Fruit fly (Drosophila melanogaster) Kc167 (cell line): ENCODE data around the gene Rab9Db.

ENCODE experiments used
- Myc ChIP-seq: fragments of >200 bp; optimal IDR thresholded peaks from 2 replicates; lab custom pipeline; 2017; ENCODE audit warnings: missing external identifiers
- h ChIP-seq: fragments of >200 bp; optimal IDR thresholded peaks from 3 replicates; lab custom pipeline; 2018; ENCODE audit warnings: missing external identifiers
- insv ChIP-seq: fragments of >200 bp; optimal IDR thresholded peaks from 3 replicates; lab custom pipeline; 2018; ENCODE audit warnings: missing external identifiers
- psq ChIP-seq: fragments of >200 bp; optimal IDR thresholded peaks from 2 replicates; lab custom pipeline; 2017; ENCODE audit warnings: missing external identifiers

DNA sequence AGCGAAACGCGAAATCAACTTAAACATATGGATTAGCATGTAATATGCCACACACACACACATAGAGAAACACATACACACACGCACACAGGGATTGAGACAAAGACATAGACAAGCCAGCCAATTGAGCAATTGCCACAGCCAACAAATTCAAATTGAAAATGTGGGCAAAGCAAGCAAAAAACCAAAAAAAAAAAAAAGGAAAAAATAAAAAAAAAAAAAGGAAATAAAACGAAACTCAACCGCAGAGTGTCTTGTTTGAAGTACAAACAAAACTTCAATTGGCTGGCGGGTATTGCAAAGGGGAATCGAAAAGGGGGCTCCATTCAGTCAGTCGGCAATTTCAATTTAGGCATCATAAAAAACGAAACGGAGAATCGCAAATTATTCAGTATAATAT lies 45.3 kb downstream of the Rab9Db start:
- no peak for TF ChIP-seq psq (lab: Kevin White, UChicago)
- no peak for TF ChIP-seq Myc (lab: Kevin White, UChicago)
- TF ChIP-seq h (lab: Kevin White, UChicago), result no peak
- no peak for TF ChIP-seq insv
